Worm (Caenorhabditis elegans): ENCODE measurements around the gene fbxa-54.

Gene fbxa-54

ce11 chrIII:991581-991980 lies 35.4 kb downstream of the fbxa-54 start, which contains the start of gene trp-2:
Gene trp-2 (plus strand): TSS chrIII:991881.
- no peak for TF ChIP-seq C34B4.2 (tag; optimal IDR thresholded peaks at IDR 0.05)
- TF ChIP-seq elt-2 (tag; optimal IDR thresholded peaks at IDR 0.05): no peak
- TF ChIP-seq xbp-1 (tag; optimal IDR thresholded peaks at IDR 0.05): no peak

ce11 chrIII:996564-996963 lies 40.4 kb downstream of the fbxa-54 start:
- TF ChIP-seq unc-62 (GFP tag; optimal IDR thresholded peaks at IDR 0.05) (no peak), tlp-1 (tag; optimal IDR thresholded peaks at IDR 0.05) (no peak), lir-3 (tag; optimal IDR thresholded peaks at IDR 0.05; ENCODE audit: poor library complexity) (no peak), lin-15B (tag; optimal IDR thresholded peaks at IDR 0.05) (no peak), snpc-4 (tag; optimal IDR thresholded peaks at IDR 0.05) (no peak), mdl-1 (tag; optimal IDR thresholded peaks at IDR 0.05) (no peak), zip-4 (GFP tag; optimal IDR thresholded peaks at IDR 0.05) (no peak), mab-9 (GFP tag; IDR thresholded peaks at IDR 0.05) (no peak), pag-3 (tag; optimal IDR thresholded peaks at IDR 0.05; ENCODE audit: borderline replicate concordance, insufficient read depth) (no peak), C16A3.4 (tag; optimal IDR thresholded peaks at IDR 0.05) (no peak), aly-2 (tag; optimal IDR thresholded peaks at IDR 0.05) (no peak), ztf-4 (tag; optimal IDR thresholded peaks at IDR 0.05) (no peak), ceh-8 (GFP tag; optimal IDR thresholded peaks at IDR 0.05) (no peak)

- TF ChIP-seq elt-2 (tag; optimal IDR thresholded peaks at IDR 0.05) (no peak), ztf-11 (tag; optimal IDR thresholded peaks at IDR 0.05) (no peak), unc-86 (tag; optimal IDR thresholded peaks at IDR 0.05) (no peak), ces-1 (GFP tag; optimal IDR thresholded peaks at IDR 0.05) (no peak), Y116A8C.19 (tag; optimal IDR thresholded peaks at IDR 0.05; ENCODE audit: borderline replicate concordance) (no peak), pqm-1 (tag; optimal IDR thresholded peaks at IDR 0.05) (no peak), nhr-12 (tag; optimal IDR thresholded peaks at IDR 0.05) (no peak), C04F5.9 (tag; optimal IDR thresholded peaks at IDR 0.05) (no peak), snu-23 (GFP tag; optimal IDR thresholded peaks at IDR 0.05) (no peak), mep-1 (tag; optimal IDR thresholded peaks at IDR 0.05) (no peak), sox-4 (tag; optimal IDR thresholded peaks at IDR 0.05) (no peak), fkh-10 (GFP tag; optimal IDR thresholded peaks at IDR 0.05) (no peak), nhr-90 (tag; optimal IDR thresholded peaks at IDR 0.05; ENCODE audit: poor library complexity) (no peak), nhr-47 (tag; optimal IDR thresholded peaks at IDR 0.05) (no peak), grh-1 (GFP tag; IDR thresholded peaks at IDR 0.05) (no peak), nhr-76 (tag; optimal IDR thresholded peaks at IDR 0.05) (no peak), mef-2 (tag; optimal IDR thresholded peaks at IDR 0.05) (no peak), dpl-1 (GFP tag; optimal IDR thresholded peaks at IDR 0.05) (no peak), pag-3 (tag; optimal IDR thresholded peaks at IDR 0.05; ENCODE audit: borderline replicate concordance, insufficient read depth) (no peak), mdl-1 (tag; optimal IDR thresholded peaks at IDR 0.05) (no peak)
Observed at ce11 chrIII:998855-999254, 42.7 kb downstream of the fbxa-54 start.

ce11 chrIII:1001297-1001696 lies 45.2 kb downstream of the fbxa-54 start, which contains the start of gene R06B10.7:
Gene R06B10.7 (minus strand): TSS chrIII:1001397.
- no peak for TF ChIP-seq unc-86 (tag; optimal IDR thresholded peaks at IDR 0.05)
- TF ChIP-seq lin-15B (tag; optimal IDR thresholded peaks at IDR 0.05): no peak
- TF ChIP-seq nhr-11 (tag; optimal IDR thresholded peaks at IDR 0.05): no peak
- no peak for TF ChIP-seq ceh-8 (GFP tag; optimal IDR thresholded peaks at IDR 0.05)
- no peak for TF ChIP-seq alr-1 (tag; optimal IDR thresholded peaks at IDR 0.05; ENCODE audit: borderline replicate concordance)
- TF ChIP-seq ceh-88 (GFP tag; IDR thresholded peaks at IDR 0.05): no peak
- TF ChIP-seq ama-1 (optimal IDR thresholded peaks at IDR 0.05): no peak
- no peak for TF ChIP-seq swsn-7 (tag; optimal IDR thresholded peaks at IDR 0.05)
- no peak for TF ChIP-seq C34B4.2 (tag; optimal IDR thresholded peaks at IDR 0.05)
- TF ChIP-seq mef-2 (tag; optimal IDR thresholded peaks at IDR 0.05): no peak
- TF ChIP-seq nhr-90 (tag; optimal IDR thresholded peaks at IDR 0.05; ENCODE audit: poor library complexity): no peak
- no peak for TF ChIP-seq ceh-63 (GFP tag; optimal IDR thresholded peaks at IDR 0.05)
- no peak for TF ChIP-seq lin-14 (GFP tag; optimal IDR thresholded peaks at IDR 0.05)
- TF ChIP-seq dpl-1 (GFP tag; optimal IDR thresholded peaks at IDR 0.05): no peak
- no peak for TF ChIP-seq egl-27 (tag; optimal IDR thresholded peaks at IDR 0.05)
- no peak for TF ChIP-seq efl-3 (GFP tag; optimal IDR thresholded peaks at IDR 0.05)

Data from whole organism, L1 larva.